Worm (Caenorhabditis elegans): ENCODE results near the gene str-32.

The str-32 gene

DNA sequence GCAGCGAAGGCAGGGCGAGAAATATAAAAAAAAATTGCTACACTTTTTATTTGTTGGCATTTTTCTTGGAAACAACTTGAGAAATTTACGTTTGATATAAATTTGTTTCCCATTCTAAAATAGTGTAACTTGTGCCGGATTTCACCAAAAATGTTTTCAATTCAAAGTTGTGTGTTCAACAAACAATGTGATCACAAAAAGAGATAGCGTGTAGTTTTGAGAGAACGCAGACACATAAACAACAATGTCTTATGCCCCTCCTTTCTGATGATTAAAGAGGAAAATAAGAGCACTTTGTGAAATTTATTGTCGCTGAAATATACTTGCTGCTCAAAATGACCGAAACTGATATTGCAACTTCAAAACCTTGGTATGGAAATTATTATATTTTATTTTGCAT is 33.9 kb downstream of the str-32 start, which contains the start of gene abhd-5.1 (continued):
- TF ChIP-seq nhr-27 (tag; optimal IDR thresholded peaks at IDR 0.05) (no peak), ztf-26 (tag; optimal IDR thresholded peaks at IDR 0.05) (no peak), die-1 (tag; optimal IDR thresholded peaks at IDR 0.05) (no peak), F55B11.4 (tag; optimal IDR thresholded peaks at IDR 0.05; ENCODE audit: borderline replicate concordance, insufficient read depth) (no peak), B0035.1 (tag; optimal IDR thresholded peaks at IDR 0.05) (no peak), sdz-38 (tag; optimal IDR thresholded peaks at IDR 0.05) (no peak), aptf-3 (GFP tag; IDR thresholded peaks at IDR 0.05) (no peak), attf-5 (GFP tag; optimal IDR thresholded peaks at IDR 0.05) (peak; percentile 1), F33H1.4 (GFP tag; IDR thresholded peaks at IDR 0.05) (no peak), him-1 (tag; optimal IDR thresholded peaks at IDR 0.05) (no peak), nfyb-1 (GFP tag; IDR thresholded peaks at IDR 0.05) (peak; percentile 29), ztf-18 (tag; optimal IDR thresholded peaks at IDR 0.05) (no peak), athp-1 (tag; optimal IDR thresholded peaks at IDR 0.05) (no peak), pha-4 (tag; optimal IDR thresholded peaks at IDR 0.05) (no peak), F49E8.2 (tag; optimal IDR thresholded peaks at IDR 0.05; ENCODE audit: insufficient read depth) (no peak), dox-1 (GFP tag; IDR thresholded peaks at IDR 0.05) (no peak), mcd-1 (GFP tag; IDR thresholded peaks at IDR 0.05) (no peak)

DNA sequence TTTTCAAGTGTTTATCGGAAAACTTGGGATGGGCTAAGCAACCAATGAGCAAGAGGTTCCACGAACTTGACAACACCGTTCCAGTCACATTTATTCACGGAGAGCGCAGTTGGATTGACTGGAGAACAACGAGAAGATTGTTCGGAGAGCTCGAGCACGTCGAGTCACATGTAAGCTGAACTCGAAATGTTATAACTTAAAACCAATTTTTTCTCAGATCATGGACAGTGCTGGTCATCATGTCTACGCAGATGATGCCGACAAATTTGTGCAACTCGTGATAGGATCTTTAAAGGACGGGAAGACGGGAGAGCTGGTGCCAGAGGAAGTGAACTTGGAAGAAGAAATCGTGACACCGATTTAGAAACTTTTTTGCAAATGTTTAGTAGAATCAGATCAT is 34.8 kb downstream of the str-32 start:
- TF ChIP-seq T07F8.4 (tag; optimal IDR thresholded peaks at IDR 0.05) (no peak), athp-1 (tag; optimal IDR thresholded peaks at IDR 0.05) (no peak), F39B2.1 (GFP tag; IDR thresholded peaks at IDR 0.05) (no peak)

DNA sequence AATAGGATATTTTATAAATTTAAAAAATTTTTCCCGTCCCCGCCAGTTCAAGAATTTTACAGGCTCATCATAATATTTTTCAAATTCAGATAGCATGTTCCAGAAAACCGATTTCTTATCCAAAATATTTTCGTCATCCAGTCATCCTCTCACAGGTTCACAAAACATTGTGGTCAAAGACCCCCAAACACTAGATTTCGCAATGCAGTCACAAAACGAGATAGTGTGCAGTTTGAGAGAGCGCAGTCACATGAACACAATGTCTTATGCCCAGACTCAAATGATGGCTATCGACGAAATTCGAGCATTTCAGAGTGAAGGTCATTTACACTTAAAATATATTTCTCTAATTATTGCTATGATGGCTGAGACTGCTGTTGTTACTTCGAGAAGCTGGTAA is 36.7 kb downstream of the str-32 start, which contains the start of gene abhd-5.2:
Gene abhd-5.2, plus strand, starts transcription at position 95 of the 400 bp plus-strand sequence.
- peak; percentile 14 for TF ChIP-seq lin-54 (GFP tag; optimal IDR thresholded peaks at IDR 0.05)
- no peak for TF ChIP-seq ama-1 (optimal IDR thresholded peaks at IDR 0.05)
- no peak for TF ChIP-seq ama-1 (GFP tag; optimal IDR thresholded peaks at IDR 0.05)
- TF ChIP-seq snpc-1.1 (tag; optimal IDR thresholded peaks at IDR 0.05; ENCODE audit: insufficient read depth): no peak
- TF ChIP-seq hmg-1.2 (GFP tag; IDR thresholded peaks at IDR 0.05): peak; percentile 81
- TF ChIP-seq ceh-79 (tag; optimal IDR thresholded peaks at IDR 0.05): no peak
- TF ChIP-seq xnd-1 (tag; optimal IDR thresholded peaks at IDR 0.05): no peak
- peak; percentile 2 for TF ChIP-seq K12H6.12 (tag; optimal IDR thresholded peaks at IDR 0.05)
- TF ChIP-seq unc-62 (GFP tag; optimal IDR thresholded peaks at IDR 0.05): no peak
- TF ChIP-seq nhr-120 (GFP tag; IDR thresholded peaks at IDR 0.05): no peak
- TF ChIP-seq mcd-1 (GFP tag; IDR thresholded peaks at IDR 0.05): no peak
- no peak for TF ChIP-seq F39B2.1 (GFP tag; IDR thresholded peaks at IDR 0.05)
- peak; percentile 67 for TF ChIP-seq attf-5 (GFP tag; optimal IDR thresholded peaks at IDR 0.05)
- no peak for TF ChIP-seq sptf-2 (GFP tag; optimal IDR thresholded peaks at IDR 0.05)
- no peak for TF ChIP-seq egl-44 (GFP tag; IDR thresholded peaks at IDR 0.05)
- TF ChIP-seq F10E7.11 (tag; optimal IDR thresholded peaks at IDR 0.05): no peak
- no peak for TF ChIP-seq dpl-1 (GFP tag; optimal IDR thresholded peaks at IDR 0.05)
- no peak for TF ChIP-seq zfh-2 (GFP tag; conservative IDR thresholded peaks at IDR 0.05)
- TF ChIP-seq madf-6 (GFP tag; IDR thresholded peaks at IDR 0.05): no peak
- peak; percentile 99 for TF ChIP-seq cebp-1 (GFP tag; IDR thresholded peaks at IDR 0.05)
- peak; percentile 100 for TF ChIP-seq cebp-1 (tag; optimal IDR thresholded peaks at IDR 0.05)
- peak; percentile 70 for TF ChIP-seq nhr-80 (tag; optimal IDR thresholded peaks at IDR 0.05)
- TF ChIP-seq atf-7 (tag; optimal IDR thresholded peaks at IDR 0.05): no peak
- TF ChIP-seq gei-17 (GFP tag; optimal IDR thresholded peaks at IDR 0.05): no peak
- TF ChIP-seq pha-4 (tag; optimal IDR thresholded peaks at IDR 0.05): no peak
- TF ChIP-seq dox-1 (GFP tag; IDR thresholded peaks at IDR 0.05): peak; percentile 22; the same call in 1 of the 2 replicates
- TF ChIP-seq somi-1 (GFP tag; optimal IDR thresholded peaks at IDR 0.05): no peak
- no peak for TF ChIP-seq let-607 (tag; optimal IDR thresholded peaks at IDR 0.05)
- TF ChIP-seq rcor-1 (GFP tag; IDR thresholded peaks at IDR 0.05): 0 out of 2 replicates have a peak, but pooled peaks have one; percentile 12
- no peak for TF ChIP-seq nfyb-1 (GFP tag; IDR thresholded peaks at IDR 0.05)
- no peak for TF ChIP-seq C17E4.6 (GFP tag; IDR thresholded peaks at IDR 0.05)
- TF ChIP-seq cebp-2 (GFP tag; IDR thresholded peaks at IDR 0.05): no peak
- TF ChIP-seq hrde-1 (tag; optimal IDR thresholded peaks at IDR 0.05; ENCODE audit: borderline replicate concordance): no peak
- no peak for TF ChIP-seq efl-1 (GFP tag; optimal IDR thresholded peaks at IDR 0.05)

Measured in whole organism, young adult.